Fruit fly (Drosophila melanogaster): ENCODE measurements around the gene CG11586.

DNA sequence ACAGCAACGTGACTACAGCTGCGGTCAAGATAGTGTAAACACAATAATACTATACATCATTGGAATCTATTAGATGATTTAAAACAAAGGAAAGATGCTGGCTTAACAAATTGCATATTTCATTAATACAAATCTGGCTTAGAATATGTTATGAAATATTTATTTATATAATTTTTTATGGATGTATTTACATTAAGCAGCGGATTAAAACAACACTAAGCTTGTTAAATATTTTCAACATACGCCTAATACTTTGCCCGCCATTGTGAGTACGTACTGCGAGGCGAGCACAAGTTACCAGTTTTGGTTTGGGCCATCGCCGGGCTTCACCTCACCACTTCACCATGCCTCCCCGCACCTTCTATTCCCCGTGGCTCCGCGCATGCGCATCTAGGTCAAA is 7.7 kb upstream of the CG11586 start:
- no peak for TF ChIP-seq usp (GFP tag; optimal IDR thresholded peaks at IDR 0.05)
- TF ChIP-seq psq (optimal IDR thresholded peaks at IDR 0.05) = no peak
